Fruit fly (Drosophila melanogaster) whole organism, embryonic: ENCODE measurements around the gene CG6356.

ENCODE experiments used
- BEAF-32 ChIP-seq: fragments of 200-800 bp; sonication (Bioruptor generic); optimal IDR thresholded peaks from 3 replicates; lab custom pipeline; 2017; ENCODE audit warnings: missing biosample characterization, missing genetic modification characterization, mild to moderate bottlenecking, moderate library complexity, missing genetic modification reagents
- CG10267 ChIP-seq: fragments of 200-800 bp; sonication (Bioruptor generic); optimal IDR thresholded peaks from 2 replicates; lab custom pipeline; 2018; ENCODE audit warnings: missing biosample characterization, mild to moderate bottlenecking, missing genetic modification characterization, moderate library complexity
- CG10979 ChIP-seq: fragments of 200-800 bp; sonication (Bioruptor generic); optimal IDR thresholded peaks from 2 replicates; lab custom pipeline; 2018; ENCODE audit warnings: missing biosample characterization, mild to moderate bottlenecking, missing genetic modification characterization, moderate library complexity
- CG11560 ChIP-seq: fragments of 200-800 bp; sonication (Bioruptor generic); IDR thresholded peaks from 3 replicates; pipeline ENCODE4 v1.3.6; 2022; ENCODE audit warnings: missing biosample characterization, missing genetic modification characterization
- CG11695 ChIP-seq: fragments of 200-800 bp; sonication (Bioruptor generic); IDR thresholded peaks from 3 replicates; pipeline ENCODE4 v1.3.6; 2022; ENCODE audit warnings: missing biosample characterization, missing genetic modification characterization
- CG11696 ChIP-seq: fragments of 200-800 bp; sonication (Bioruptor generic); IDR thresholded peaks from 2 replicates; pipeline ENCODE4 v1.3.6; 2022; ENCODE audit warnings: missing biosample characterization, missing genetic modification characterization
- CG13287 ChIP-seq: fragments of 200-800 bp; sonication (Bioruptor generic); IDR thresholded peaks from 2 replicates; pipeline ENCODE4 v1.3.6; 2022; ENCODE audit warnings: missing biosample characterization, missing genetic modification characterization; ENCODE audit not compliant: partially characterized antibody
- CG13624 ChIP-seq: fragments of 200-800 bp; sonication (Bioruptor generic); optimal IDR thresholded peaks from 2 replicates; lab custom pipeline; 2016; ENCODE audit warnings: missing biosample characterization, missing genetic modification characterization
- CG17912 ChIP-seq: fragments of 200-800 bp; sonication (Bioruptor generic); optimal IDR thresholded peaks from 2 replicates; lab custom pipeline; 2018; ENCODE audit warnings: missing biosample characterization, mild to moderate bottlenecking, missing genetic modification characterization
- CG18599 ChIP-seq: fragments of 200-800 bp; sonication (Bioruptor generic); optimal IDR thresholded peaks from 3 replicates; lab custom pipeline; 2017; ENCODE audit warnings: missing biosample characterization, missing genetic modification characterization, mild to moderate bottlenecking, moderate library complexity, missing genetic modification reagents
- CG30403 ChIP-seq: fragments of 200-800 bp; sonication (Bioruptor generic); optimal IDR thresholded peaks from 3 replicates; lab custom pipeline; 2016; ENCODE audit warnings: missing biosample characterization, missing genetic modification characterization
- CG34224 ChIP-seq: fragments of 200-800 bp; sonication (Bioruptor generic); IDR thresholded peaks from 3 replicates; pipeline ENCODE4 v1.3.6; 2022; ENCODE audit warnings: missing biosample characterization, missing genetic modification characterization; ENCODE audit not compliant: partially characterized antibody
- CG4854 ChIP-seq: fragments of 200-800 bp; sonication (Bioruptor generic); optimal IDR thresholded peaks from 2 replicates; lab custom pipeline; 2016; ENCODE audit warnings: missing biosample characterization, missing genetic modification characterization, inconsistent platforms
- CG6791 ChIP-seq: fragments of 200-800 bp; sonication (Bioruptor generic); IDR thresholded peaks from 3 replicates; pipeline ENCODE4 v1.3.6; 2022; ENCODE audit warnings: missing biosample characterization, missing genetic modification characterization; ENCODE audit not compliant: partially characterized antibody
- CG6854 ChIP-seq: fragments of 200-800 bp; sonication (Bioruptor generic); optimal IDR thresholded peaks from 3 replicates; lab custom pipeline; 2017; ENCODE audit warnings: missing biosample characterization, mild to moderate bottlenecking, missing genetic modification characterization
- CG7839 ChIP-seq: fragments of 200-800 bp; sonication (Bioruptor generic); optimal IDR thresholded peaks from 3 replicates; lab custom pipeline; 2018; ENCODE audit warnings: missing biosample characterization, mild to moderate bottlenecking, missing genetic modification characterization, moderate library complexity
- CG7963 ChIP-seq: fragments of 200-800 bp; sonication (Bioruptor generic); IDR thresholded peaks from 3 replicates; pipeline ENCODE4 v1.3.6; 2022; ENCODE audit warnings: missing biosample characterization, missing genetic modification characterization; ENCODE audit not compliant: partially characterized antibody
- Dll ChIP-seq: fragments of 200-800 bp; sonication (Bioruptor generic); IDR thresholded peaks from 4 replicates; pipeline ENCODE4 v1.3.6; 2022; ENCODE audit warnings: missing biosample characterization, missing genetic modification characterization; ENCODE audit not compliant: partially characterized antibody
- Dref ChIP-seq: fragments of 200-800 bp; sonication (Bioruptor generic); IDR thresholded peaks from 2 replicates; pipeline ENCODE4 v1.3.6; 2022; ENCODE audit warnings: missing biosample characterization, missing genetic modification characterization
- E2f2 ChIP-seq: fragments of 200-800 bp; sonication (Bioruptor generic); IDR thresholded peaks from 2 replicates; pipeline ENCODE4 v1.3.6; 2022; ENCODE audit warnings: missing biosample characterization, missing genetic modification characterization
- HmgD ChIP-seq: fragments of 200-800 bp; sonication (Bioruptor generic); optimal IDR thresholded peaks from 3 replicates; lab custom pipeline; 2016; ENCODE audit warnings: missing biosample characterization, missing genetic modification characterization
- MBD-R2 ChIP-seq: fragments of 200-800 bp; sonication (Bioruptor generic); IDR thresholded peaks from 2 replicates; pipeline ENCODE4 v1.3.6; 2022; ENCODE audit warnings: missing biosample characterization, missing genetic modification characterization
- MESR4 ChIP-seq: fragments of 200-800 bp; sonication (Bioruptor generic); optimal IDR thresholded peaks from 2 replicates; lab custom pipeline; 2018; ENCODE audit warnings: missing biosample characterization, mild to moderate bottlenecking, missing genetic modification characterization, moderate library complexity
- Max ChIP-seq: fragments of 200-800 bp; sonication (Bioruptor generic); optimal IDR thresholded peaks from 2 replicates; lab custom pipeline; 2016; ENCODE audit warnings: missing biosample characterization, mild to moderate bottlenecking, missing genetic modification characterization
- Mrtf ChIP-seq: fragments of 200-800 bp; sonication (Bioruptor generic); IDR thresholded peaks from 3 replicates; pipeline ENCODE4 v1.3.6; 2022; ENCODE audit warnings: missing biosample characterization, missing genetic modification characterization
- Myb ChIP-seq: fragments of 200-800 bp; sonication (Bioruptor generic); optimal IDR thresholded peaks from 2 replicates; lab custom pipeline; 2016; ENCODE audit warnings: missing biosample characterization, missing genetic modification characterization
- NK7.1 ChIP-seq: fragments of 200-800 bp; sonication (Bioruptor generic); optimal IDR thresholded peaks from 3 replicates; lab custom pipeline; 2016; ENCODE audit warnings: missing biosample characterization, missing genetic modification characterization
- Side ChIP-seq: fragments of 200-800 bp; sonication (Bioruptor generic); optimal IDR thresholded peaks from 2 replicates; lab custom pipeline; 2016; ENCODE audit warnings: missing biosample characterization, missing genetic modification characterization
- Vsx1 ChIP-seq: fragments of 200-800 bp; sonication (Bioruptor generic); optimal IDR thresholded peaks from 2 replicates; lab custom pipeline; 2017; ENCODE audit warnings: missing biosample characterization, mild to moderate bottlenecking, missing genetic modification characterization, missing genetic modification reagents
- Xrp1 ChIP-seq: fragments of 200-800 bp; sonication (Bioruptor generic); IDR thresholded peaks from 2 replicates; pipeline ENCODE4 v1.3.6; 2022; ENCODE audit warnings: missing biosample characterization, missing genetic modification characterization
- YL-1 ChIP-seq: fragments of 200-800 bp; sonication (Bioruptor generic); optimal IDR thresholded peaks from 3 replicates; lab custom pipeline; 2017; ENCODE audit warnings: missing biosample characterization, mild to moderate bottlenecking, missing genetic modification characterization
- amos ChIP-seq: fragments of 200-800 bp; sonication (Bioruptor generic); IDR thresholded peaks from 2 replicates; pipeline ENCODE4 v1.3.6; 2022; ENCODE audit warnings: missing biosample characterization, missing genetic modification characterization; ENCODE audit not compliant: partially characterized antibody
- cg ChIP-seq: fragments of 200-800 bp; sonication (Bioruptor generic); optimal IDR thresholded peaks from 3 replicates; lab custom pipeline; 2019; ENCODE audit warnings: missing biosample characterization, mild to moderate bottlenecking, missing genetic modification characterization, moderate library complexity
- crc ChIP-seq: fragments of 200-800 bp; sonication (Bioruptor generic); optimal IDR thresholded peaks from 2 replicates; lab custom pipeline; 2016; ENCODE audit warnings: missing biosample characterization, missing genetic modification characterization
- ewg ChIP-seq: fragments of 200-800 bp; sonication (Bioruptor generic); optimal IDR thresholded peaks from 3 replicates; lab custom pipeline; 2017; ENCODE audit warnings: mild to moderate bottlenecking, missing biosample characterization, missing genetic modification reagents, missing genetic modification characterization
- ftz-f1 ChIP-seq: fragments of 200-800 bp; sonication (Bioruptor generic); optimal IDR thresholded peaks from 2 replicates; lab custom pipeline; 2016; ENCODE audit warnings: missing biosample characterization, missing genetic modification characterization
- grn ChIP-seq: fragments of 200-800 bp; sonication (Bioruptor generic); optimal IDR thresholded peaks from 3 replicates; lab custom pipeline; 2017; ENCODE audit warnings: missing biosample characterization, missing genetic modification characterization
- gro ChIP-seq: fragments of 200-800 bp; sonication (Bioruptor generic); optimal IDR thresholded peaks from 2 replicates; lab custom pipeline; 2016; ENCODE audit warnings: missing biosample characterization, missing genetic modification characterization
- nerfin-1 ChIP-seq: fragments of 200-800 bp; sonication (Bioruptor generic); optimal IDR thresholded peaks from 3 replicates; lab custom pipeline; 2019; ENCODE audit warnings: missing biosample characterization, mild to moderate bottlenecking, missing genetic modification characterization, moderate library complexity
- onecut ChIP-seq: fragments of 200-800 bp; sonication (Bioruptor generic); IDR thresholded peaks from 2 replicates; pipeline ENCODE4 v1.3.6; 2022; ENCODE audit warnings: missing biosample characterization, missing genetic modification characterization
- phol ChIP-seq: fragments of 200-800 bp; sonication (Bioruptor generic); optimal IDR thresholded peaks from 3 replicates; lab custom pipeline; 2018; ENCODE audit warnings: missing biosample characterization, mild to moderate bottlenecking, missing genetic modification characterization, moderate library complexity
- pros ChIP-seq: fragments of 200-800 bp; sonication (Bioruptor generic); optimal IDR thresholded peaks from 3 replicates; lab custom pipeline; 2019; ENCODE audit warnings: missing biosample characterization, mild to moderate bottlenecking, missing genetic modification characterization, moderate library complexity
- row ChIP-seq: fragments of 200-800 bp; sonication (Bioruptor generic); IDR thresholded peaks from 3 replicates; pipeline ENCODE4 v1.3.6; 2022; ENCODE audit warnings: missing biosample characterization, missing genetic modification characterization
- sens ChIP-seq: fragments of 200-800 bp; sonication (Bioruptor generic); peaks from one replicate; lab custom pipeline; 2016; ENCODE audit warnings: missing biosample characterization, missing genetic modification characterization
- so ChIP-seq: fragments of 200-800 bp; sonication (Bioruptor generic); IDR thresholded peaks from 3 replicates; pipeline ENCODE4 v1.3.6; 2022; ENCODE audit warnings: missing biosample characterization, missing genetic modification characterization
- tgo ChIP-seq: fragments of 200-800 bp; sonication (Bioruptor generic); IDR thresholded peaks from 3 replicates; pipeline ENCODE4 v1.3.6; 2022; ENCODE audit warnings: missing biosample characterization, missing genetic modification characterization
- unc-4 ChIP-seq: fragments of 200-800 bp; sonication (Bioruptor generic); IDR thresholded peaks from 2 replicates; pipeline ENCODE4 v1.3.6; 2022; ENCODE audit warnings: missing biosample characterization, missing genetic modification characterization; ENCODE audit not compliant: partially characterized antibody
- vnd ChIP-seq: fragments of 200-800 bp; sonication (Bioruptor generic); IDR thresholded peaks from 3 replicates; pipeline ENCODE4 v1.3.6; 2022; ENCODE audit warnings: missing biosample characterization, missing genetic modification characterization; ENCODE audit not compliant: partially characterized antibody

The CG6356 gene

DNA sequence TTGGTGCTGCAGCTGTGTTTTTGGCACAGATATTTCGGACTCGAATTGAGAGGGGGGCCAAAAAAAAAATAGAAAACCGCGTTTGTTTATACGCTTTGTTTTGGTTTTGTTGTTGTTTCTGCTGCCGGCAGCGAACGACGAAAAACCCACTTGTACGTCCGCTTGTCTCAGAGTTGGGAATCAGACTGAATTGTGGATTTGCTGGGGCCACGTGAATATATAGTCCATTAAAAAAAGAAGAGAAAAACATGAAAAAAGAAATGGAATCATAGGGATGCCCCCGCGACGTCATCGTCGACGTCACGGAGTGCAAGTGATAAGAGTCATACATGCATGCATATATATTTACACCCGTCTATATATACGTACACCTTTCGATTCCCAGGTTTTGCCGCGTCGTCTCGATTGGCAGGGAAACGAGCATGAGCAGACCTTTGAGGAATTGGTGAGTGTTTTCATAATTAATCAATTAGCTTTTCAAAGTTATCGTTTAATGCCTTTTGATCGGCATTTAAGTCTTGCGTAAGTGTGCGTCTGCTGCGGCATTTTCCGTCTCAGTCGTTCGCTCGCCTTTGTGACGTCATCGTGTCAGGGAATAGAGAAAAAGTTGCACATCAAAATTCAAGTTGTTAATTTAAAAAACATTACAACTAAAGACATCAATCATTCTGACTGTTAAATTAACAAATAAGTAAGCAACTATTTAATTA is 36.0 kb downstream of the CG6356 start (continued):
- TF ChIP-seq CG10267 (tag; lab: Kevin White, UChicago), result no peak
- TF ChIP-seq CG6854 (GFP tag; lab: Kevin White, UChicago), result no peak
- peak; percentile 18 for TF ChIP-seq gro (GFP tag; lab: Kevin White, UChicago)
- TF ChIP-seq Mrtf, result no peak
- TF ChIP-seq crc (GFP tag; lab: Kevin White, UChicago), result no peak
- no peak for TF ChIP-seq ewg (GFP tag; lab: Kevin White, UChicago)
- TF ChIP-seq CG13624, result no peak
- no peak for TF ChIP-seq so

DNA sequence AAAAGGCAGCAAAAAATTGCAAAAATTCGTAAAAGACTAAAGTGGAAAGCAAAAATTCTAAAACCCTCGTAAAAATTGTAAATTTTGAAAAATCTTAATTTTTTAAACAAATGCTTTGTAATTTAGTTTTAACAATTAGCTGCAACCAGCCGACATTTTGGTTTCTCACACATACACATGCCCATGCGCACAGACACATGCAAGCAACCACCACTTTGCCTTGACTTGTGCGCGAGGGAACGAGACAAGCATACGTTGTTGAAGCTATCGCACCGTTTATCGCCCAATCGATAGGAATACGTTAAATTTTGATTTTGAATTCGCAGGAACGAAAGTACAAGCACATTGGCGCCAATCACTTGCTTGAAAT is 36.6 kb downstream of the CG6356 start:
- TF ChIP-seq tgo (GFP tag; lab: Robert Waterston, UW), result no peak
- TF ChIP-seq Xrp1 (GFP tag; lab: Robert Waterston, UW), result 0 out of 2 replicates have a peak, but pooled peaks have one; percentile 23
- peak; percentile 63 for TF ChIP-seq unc-4 (GFP tag; lab: Robert Waterston, UW)
- TF ChIP-seq E2f2 (GFP tag; lab: Robert Waterston, UW), result peak; percentile 88
- no peak for TF ChIP-seq HmgD (GFP tag; lab: Kevin White, UChicago)
- peak; percentile 75 for TF ChIP-seq BEAF-32
- TF ChIP-seq CG34224 (GFP tag; lab: Robert Waterston, UW), result peak; percentile 67
- peak; percentile 87 for TF ChIP-seq Dref
- TF ChIP-seq CG11560 (tag; lab: Robert Waterston, UW), result no peak
- TF ChIP-seq cg (GFP tag; lab: Kevin White, UChicago), result peak; percentile 97
- TF ChIP-seq CG13287 (GFP tag; lab: Robert Waterston, UW), result peak; percentile 79
- peak; percentile 25 for TF ChIP-seq CG17912
- TF ChIP-seq amos (GFP tag; lab: Robert Waterston, UW), result peak; percentile 74
- TF ChIP-seq CG11695, result no peak
- peak; percentile 90 for TF ChIP-seq sens
- peak; percentile 96 for TF ChIP-seq ftz-f1 (GFP tag; lab: Kevin White, UChicago)
- peak; percentile 43 for TF ChIP-seq MESR4 (GFP tag; lab: Kevin White, UChicago)
- peak; percentile 46; the same call in 1 of the 3 replicates for TF ChIP-seq CG7963 (GFP tag; lab: Robert Waterston, UW)
- TF ChIP-seq CG7839 (tag; lab: Kevin White, UChicago), result no peak
- TF ChIP-seq CG6791 (GFP tag; lab: Robert Waterston, UW), result peak; percentile 81
- peak; percentile 30 for TF ChIP-seq pros (GFP tag; lab: Kevin White, UChicago)
- TF ChIP-seq row (GFP tag; lab: Robert Waterston, UW), result peak; percentile 16; the same call in 1 of the 3 replicates
- TF ChIP-seq Max (GFP tag; lab: Kevin White, UChicago), result no peak
- TF ChIP-seq CG18599 (GFP tag; lab: Kevin White, UChicago), result no peak
- no peak for TF ChIP-seq nerfin-1
- no peak for TF ChIP-seq CG4854 (GFP tag; lab: Kevin White, UChicago)
- TF ChIP-seq MBD-R2 (GFP tag; lab: Robert Waterston, UW), result peak; percentile 49
- TF ChIP-seq grn (GFP tag; lab: Kevin White, UChicago), result no peak
- no peak for TF ChIP-seq NK7.1 (GFP tag; lab: Kevin White, UChicago)
- TF ChIP-seq onecut, result peak; percentile 45; the same call in 1 of the 2 replicates
- peak; percentile 66; the same call in 3 of the 4 replicates for TF ChIP-seq Dll (GFP tag; lab: Robert Waterston, UW)
- no peak for TF ChIP-seq CG11696 (GFP tag; lab: Robert Waterston, UW)
- TF ChIP-seq YL-1, result peak; percentile 83
- peak; percentile 6 for TF ChIP-seq CG30403
- TF ChIP-seq phol (tag; lab: Kevin White, UChicago), result peak; percentile 98
- peak; percentile 41 for TF ChIP-seq CG10979
- TF ChIP-seq Myb, result peak; percentile 99
- peak; percentile 95 for TF ChIP-seq Vsx1
- TF ChIP-seq vnd (GFP tag; lab: Robert Waterston, UW), result peak; percentile 53; the same call in 2 of the 3 replicates
- TF ChIP-seq Side, result peak; percentile 1
